Worm (Caenorhabditis elegans) whole organism, mixed stage, embryonic: ENCODE measurements around the gene pygo-1.
"Not testable (repeated sequence)": the region's sequence is repeated elsewhere in the genome, so short reads cannot be mapped to it uniquely, and the experiment has no call there.

Experiments used
- M03D4.4 ChIP-seq: sonication (generic microtip); optimal IDR thresholded peaks from 2 replicates; lab custom pipeline; 2017; ENCODE audit warnings: mild to moderate bottlenecking, missing genetic modification characterization, missing compliant biosample characterization
- bed-3 ChIP-seq: fragments of 200-800 bp; sonication (Bioruptor generic); optimal IDR thresholded peaks from 3 replicates; lab custom pipeline; 2018; ENCODE audit warnings: mild to moderate bottlenecking, missing genetic modification characterization, moderate library complexity, missing compliant biosample characterization
- ceh-39 ChIP-seq: fragments of 150-350 bp; optimal IDR thresholded peaks from 2 replicates; lab custom pipeline; 2014; ENCODE audit warnings: missing biosample characterization, missing genetic modification characterization
- ceh-43 ChIP-seq: fragments of 200-800 bp; sonication (Bioruptor generic); optimal IDR thresholded peaks from 2 replicates; lab custom pipeline; 2018; ENCODE audit warnings: mild to moderate bottlenecking, missing genetic modification characterization, moderate library complexity, missing compliant biosample characterization
- ceh-83 ChIP-seq: fragments of 200-800 bp; sonication (Bioruptor generic); optimal IDR thresholded peaks from 2 replicates; lab custom pipeline; 2018; ENCODE audit warnings: mild to moderate bottlenecking, missing genetic modification characterization, missing compliant biosample characterization
- ces-1 ChIP-seq: fragments of 150-350 bp; optimal IDR thresholded peaks from 2 replicates; lab custom pipeline; 2014; ENCODE audit warnings: missing biosample characterization, missing genetic modification reagents, missing genetic modification characterization
- cnd-1 ChIP-seq: fragments of 200-800 bp; sonication (Bioruptor generic); optimal IDR thresholded peaks from 2 replicates; lab custom pipeline; 2018; ENCODE audit warnings: mild to moderate bottlenecking, missing genetic modification characterization, missing compliant biosample characterization
- drap-1 ChIP-seq: fragments of 200-800 bp; sonication (Bioruptor generic); optimal IDR thresholded peaks from 3 replicates; lab custom pipeline; 2018; ENCODE audit warnings: mild to moderate bottlenecking, missing genetic modification characterization, missing compliant biosample characterization
- elt-1 ChIP-seq: sonication (generic microtip); optimal IDR thresholded peaks from 2 replicates; lab custom pipeline; 2017; ENCODE audit warnings: missing genetic modification characterization, mild to moderate bottlenecking, missing compliant biosample characterization, antibody characterized with exemption, moderate library complexity, borderline replicate concordance; ENCODE audit not compliant: insufficient read depth
- flh-1 ChIP-seq: fragments of 200-800 bp; sonication (Bioruptor generic); optimal IDR thresholded peaks from 2 replicates; lab custom pipeline; 2018; ENCODE audit warnings: mild to moderate bottlenecking, missing genetic modification characterization, moderate library complexity, missing compliant biosample characterization
- ham-2 ChIP-seq: fragments of 200-800 bp; sonication (Bioruptor generic); optimal IDR thresholded peaks from 2 replicates; lab custom pipeline; 2018; ENCODE audit warnings: mild to moderate bottlenecking, missing genetic modification characterization, missing compliant biosample characterization
- hlh-1 ChIP-seq: fragments of 150-350 bp; optimal IDR thresholded peaks from 2 replicates; lab custom pipeline; 2014; ENCODE audit warnings: missing biosample characterization, missing genetic modification reagents, missing genetic modification characterization
- lin-13 ChIP-seq: fragments of 150-350 bp; optimal IDR thresholded peaks from 2 replicates; lab custom pipeline; 2014; ENCODE audit warnings: missing biosample characterization, missing genetic modification characterization
- lin-32 ChIP-seq: fragments of 200-800 bp; sonication (Bioruptor generic); optimal IDR thresholded peaks from 2 replicates; lab custom pipeline; 2018; ENCODE audit warnings: mild to moderate bottlenecking, missing genetic modification characterization, missing compliant biosample characterization
- lsy-2 ChIP-seq: fragments of 150-350 bp; optimal IDR thresholded peaks from 2 replicates; lab custom pipeline; 2014; ENCODE audit warnings: missing biosample characterization, missing genetic modification characterization
- mab-5 ChIP-seq: fragments of 150-350 bp; optimal IDR thresholded peaks from 2 replicates; lab custom pipeline; 2014; ENCODE audit warnings: missing biosample characterization, missing genetic modification characterization
- mep-1 ChIP-seq: fragments of 150-350 bp; optimal IDR thresholded peaks from 2 replicates; lab custom pipeline; 2017; ENCODE audit warnings: missing biosample characterization, missing genetic modification reagents, missing genetic modification characterization, inconsistent platforms
- mls-2 ChIP-seq: sonication (generic microtip); optimal IDR thresholded peaks from 2 replicates; lab custom pipeline; 2016; ENCODE audit warnings: mild to moderate bottlenecking, missing genetic modification characterization, moderate library complexity, missing compliant biosample characterization
- nhr-2 ChIP-seq: fragments of 150-350 bp; optimal IDR thresholded peaks from 2 replicates; lab custom pipeline; 2014; ENCODE audit warnings: missing biosample characterization, missing genetic modification characterization
- nhr-237 ChIP-seq: fragments of 150-350 bp; optimal IDR thresholded peaks from 2 replicates; lab custom pipeline; 2014; ENCODE audit warnings: missing biosample characterization, missing genetic modification characterization
- nhr-28 ChIP-seq: fragments of 150-350 bp; optimal IDR thresholded peaks from 2 replicates; lab custom pipeline; 2014; ENCODE audit warnings: missing biosample characterization, missing genetic modification characterization
- nhr-76 ChIP-seq: sonication (generic microtip); optimal IDR thresholded peaks from 2 replicates; lab custom pipeline; 2017; ENCODE audit warnings: missing biosample characterization, missing genetic modification characterization
- pha-4 ChIP-seq: fragments of 150-350 bp; optimal IDR thresholded peaks from 2 replicates; lab custom pipeline; 2018; ENCODE audit warnings: missing biosample characterization, missing genetic modification reagents, missing genetic modification characterization
- sem-2 ChIP-seq: fragments of 200-800 bp; sonication (Bioruptor generic); optimal IDR thresholded peaks from 2 replicates; lab custom pipeline; 2018; ENCODE audit warnings: mild to moderate bottlenecking, missing genetic modification characterization, missing compliant biosample characterization
- sptf-1 ChIP-seq: sonication (generic microtip); optimal IDR thresholded peaks from 2 replicates; lab custom pipeline; 2017; ENCODE audit warnings: mild to moderate bottlenecking, missing genetic modification characterization, moderate library complexity, missing compliant biosample characterization
- tbx-8 ChIP-seq: fragments of 200-800 bp; sonication (Bioruptor generic); optimal IDR thresholded peaks from 2 replicates; lab custom pipeline; 2018; ENCODE audit warnings: mild to moderate bottlenecking, missing genetic modification characterization, moderate library complexity, missing compliant biosample characterization
- unc-120 ChIP-seq: sonication (generic microtip); optimal IDR thresholded peaks from 2 replicates; lab custom pipeline; 2017; ENCODE audit warnings: missing genetic modification characterization, missing compliant biosample characterization; ENCODE audit not compliant: poor library complexity, severe bottlenecking
- unc-39 ChIP-seq: fragments of 150-350 bp; optimal IDR thresholded peaks from 2 replicates; lab custom pipeline; 2014; ENCODE audit warnings: missing biosample characterization, missing genetic modification characterization
- unc-62 ChIP-seq: fragments of 150-350 bp; optimal IDR thresholded peaks from 2 replicates; lab custom pipeline; 2014; ENCODE audit warnings: missing biosample characterization, missing genetic modification reagents, missing genetic modification characterization
- zip-8 ChIP-seq: fragments of 150-350 bp; optimal IDR thresholded peaks from 2 replicates; lab custom pipeline; 2014; ENCODE audit warnings: missing biosample characterization, missing genetic modification characterization
- ztf-11 ChIP-seq: fragments of 150-350 bp; optimal IDR thresholded peaks from 2 replicates; lab custom pipeline; 2014; ENCODE audit warnings: missing biosample characterization, missing genetic modification characterization

Gene pygo-1

ce11 chrIV:5066887-5067286, 16.2 kb upstream of the pygo-1 start, which contains the start of gene ttbk-2.2:
Gene ttbk-2.2 (minus strand): TSS chrIV:5066987.
- TF ChIP-seq drap-1 (GFP tag; lab: Kevin White, UChicago); sptf-1 (tag; lab: Kevin White, UChicago); tbx-8 (GFP tag; lab: Kevin White, UChicago): not testable (repeated sequence)

- TF ChIP-seq sptf-1 (tag; lab: Kevin White, UChicago); lin-32; nhr-2 (tag; lab: Kevin White, UChicago): not testable (repeated sequence)
Measured at ce11 chrIV:5068541-5068940, 14.6 kb upstream of the pygo-1 start, which contains the start of the genes R13H9.6 and rmd-6. Gene R13H9.6 (minus strand): TSS chrIV:5068641. Gene rmd-6 (plus strand): TSS chrIV:5068845.

DNA sequence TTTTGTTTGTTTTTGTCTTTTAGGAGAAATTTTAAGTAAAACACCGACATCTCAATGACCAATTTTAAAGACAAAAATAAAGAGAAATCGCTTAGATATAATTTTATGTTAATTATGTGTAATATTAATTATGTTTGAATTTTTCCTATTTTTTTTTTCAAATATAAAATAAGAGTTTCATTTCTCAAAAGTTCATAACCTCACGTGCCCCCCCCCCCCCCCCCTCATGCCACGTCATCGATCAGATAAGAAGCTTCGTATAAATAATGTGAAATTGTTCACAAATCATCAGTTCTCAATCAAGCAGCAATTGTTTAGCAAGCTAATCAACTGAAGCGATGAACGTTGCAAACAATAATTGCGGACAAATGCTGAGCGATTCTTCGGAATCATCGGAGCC, 12.5 kb upstream of the pygo-1 start, which contains the start of gene C02B10.6:
Gene C02B10.6 (plus strand): TSS at position 301 of the 400 bp plus-strand sequence.
- not testable (repeated sequence) for TF ChIP-seq sptf-1, cnd-1, mab-5 (tag; lab: Kevin White, UChicago)
- TF ChIP-seq, all 35 proteins: peak for 0; not testable (repeated sequence) for 35

- no peak for TF ChIP-seq mab-5 (tag; lab: Kevin White, UChicago)
Measured at ce11 chrIV:5073836-5074235, 9.3 kb upstream of the pygo-1 start.

ce11 chrIV:5076607-5077006, 6.5 kb upstream of the pygo-1 start:
- TF ChIP-seq pha-4 = no peak
- no peak for TF ChIP-seq ztf-11 (tag; lab: Kevin White, UChicago)
- TF ChIP-seq lin-13 = no peak
- TF ChIP-seq flh-1 (GFP tag; lab: Kevin White, UChicago) = no peak
- TF ChIP-seq mab-5 (tag; lab: Kevin White, UChicago) = no peak
- no peak for TF ChIP-seq sptf-1 (tag; lab: Kevin White, UChicago)
- peak; percentile 48 for TF ChIP-seq nhr-2 (tag; lab: Kevin White, UChicago)
- TF ChIP-seq bed-3 (GFP tag; lab: Kevin White, UChicago) = no peak
- TF ChIP-seq nhr-237 = no peak
- peak; percentile 36 for TF ChIP-seq lin-32
- TF ChIP-seq M03D4.4 (tag; lab: Kevin White, UChicago) = no peak
- TF ChIP-seq unc-39 (tag; lab: Kevin White, UChicago) = no peak
- TF ChIP-seq elt-1 (tag; lab: Kevin White, UChicago) = no peak
- peak; percentile 26 for TF ChIP-seq ceh-39 (tag; lab: Kevin White, UChicago)
- TF ChIP-seq hlh-1 = peak; percentile 74
- TF ChIP-seq nhr-76 (tag; lab: Kevin White, UChicago) = no peak
- TF ChIP-seq ceh-43 (GFP tag; lab: Kevin White, UChicago) = no peak
- peak; percentile 62 for TF ChIP-seq unc-62 (GFP tag; lab: Kevin White, UChicago)
- no peak for TF ChIP-seq mls-2
- no peak for TF ChIP-seq mep-1 (tag; lab: Kevin White, UChicago)
- TF ChIP-seq zip-8 (tag; lab: Kevin White, UChicago) = peak; percentile 45
- no peak for TF ChIP-seq ces-1 (GFP tag; lab: Kevin White, UChicago)
- no peak for TF ChIP-seq tbx-8 (GFP tag; lab: Kevin White, UChicago)
- TF ChIP-seq sem-2 (GFP tag; lab: Kevin White, UChicago) = no peak

DNA sequence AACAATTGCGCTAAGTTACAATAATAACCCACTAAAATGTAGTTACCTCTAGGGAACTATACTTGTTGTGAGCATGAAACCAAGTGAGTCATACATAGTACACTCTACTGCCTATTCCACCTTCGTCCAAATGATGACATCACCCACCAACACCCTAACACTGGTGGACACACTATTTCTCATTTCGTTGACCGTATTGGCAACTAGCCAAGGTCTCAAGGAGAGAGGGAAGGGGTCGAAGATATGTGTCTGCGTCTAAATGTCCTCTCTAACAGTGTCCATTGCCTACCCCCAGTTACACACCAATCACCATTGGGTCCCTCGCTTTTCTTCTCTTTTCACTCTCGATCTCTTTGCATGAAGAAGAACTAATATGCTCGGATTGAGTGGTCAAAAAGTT, 5.2 kb upstream of the pygo-1 start:
- TF ChIP-seq hlh-1 (peak; percentile 5), drap-1 (GFP tag; lab: Kevin White, UChicago) (peak; percentile 9), mep-1 (tag; lab: Kevin White, UChicago) (peak; percentile 31), nhr-2 (tag; lab: Kevin White, UChicago) (peak; percentile 53), cnd-1 (tag; lab: Kevin White, UChicago) (peak; percentile 37), ham-2 (peak; percentile 59), ceh-83 (GFP tag; lab: Kevin White, UChicago) (no peak), lsy-2 (tag; lab: Kevin White, UChicago) (no peak), mls-2 (peak; percentile 33), unc-62 (GFP tag; lab: Kevin White, UChicago) (peak; percentile 4), nhr-28 (tag; lab: Kevin White, UChicago) (no peak), M03D4.4 (tag; lab: Kevin White, UChicago) (peak; percentile 43), zip-8 (tag; lab: Kevin White, UChicago) (peak; percentile 28), ceh-43 (GFP tag; lab: Kevin White, UChicago) (no peak), unc-120 (peak; percentile 21), pha-4 (no peak)
